Worm (Caenorhabditis elegans) whole organism, late embryonic: ENCODE measurements around the gene srh-258.

Experiments
- C08G9.2 ChIP-seq: sonication (generic microtip); optimal IDR thresholded peaks from 2 replicates; lab custom pipeline; 2016; ENCODE audit warnings: mild to moderate bottlenecking, missing genetic modification characterization, moderate library complexity, missing compliant biosample characterization
- K09A11.1 ChIP-seq: sonication (generic microtip); optimal IDR thresholded peaks from 2 replicates; lab custom pipeline; 2017; ENCODE audit warnings: antibody characterized with exemption, mild to moderate bottlenecking, missing genetic modification characterization, missing compliant biosample characterization; ENCODE audit not compliant: insufficient read depth
- T23F11.4 ChIP-seq: fragments of 200-800 bp; sonication (Bioruptor generic); optimal IDR thresholded peaks from 2 replicates; lab custom pipeline; 2018; ENCODE audit warnings: mild to moderate bottlenecking, missing genetic modification characterization, missing compliant biosample characterization
- ceh-14 ChIP-seq: sonication (generic microtip); optimal IDR thresholded peaks from 2 replicates; lab custom pipeline; 2016; ENCODE audit warnings: missing genotype, missing genetic modification characterization, missing compliant biosample characterization
- ceh-19 ChIP-seq: fragments of 200-800 bp; sonication (Bioruptor generic); optimal IDR thresholded peaks from 2 replicates; lab custom pipeline; 2018; ENCODE audit warnings: mild to moderate bottlenecking, missing genetic modification characterization, missing compliant biosample characterization
- ceh-2 ChIP-seq: sonication (generic microtip); optimal IDR thresholded peaks from 2 replicates; lab custom pipeline; 2016; ENCODE audit warnings: missing genotype, missing genetic modification characterization, missing compliant biosample characterization
- ceh-22 ChIP-seq: sonication (generic microtip); optimal IDR thresholded peaks from 2 replicates; lab custom pipeline; 2017; ENCODE audit warnings: missing biosample characterization, missing genetic modification characterization
- ceh-30 ChIP-seq: fragments of 150-350 bp; optimal IDR thresholded peaks from 2 replicates; lab custom pipeline; 2014; ENCODE audit warnings: missing biosample characterization, missing genetic modification characterization
- ceh-45 ChIP-seq: fragments of 200-800 bp; sonication (Bioruptor generic); IDR thresholded peaks from 2 replicates; pipeline ENCODE4 v1.3.6; 2022; ENCODE audit warnings: missing genetic modification reagents, missing genetic modification characterization, missing compliant biosample characterization
- ceh-48 ChIP-seq: sonication (generic microtip); optimal IDR thresholded peaks from 2 replicates; lab custom pipeline; 2016; ENCODE audit warnings: missing genetic modification characterization, inconsistent platforms, missing compliant biosample characterization
- che-1 ChIP-seq: sonication (generic microtip); optimal IDR thresholded peaks from 2 replicates; lab custom pipeline; 2016; ENCODE audit warnings: mild to moderate bottlenecking, missing genetic modification characterization, missing compliant biosample characterization
- dve-1 ChIP-seq: sonication (generic microtip); optimal IDR thresholded peaks from 2 replicates; lab custom pipeline; 2017; ENCODE audit warnings: antibody characterized with exemption, mild to moderate bottlenecking, missing genetic modification characterization, missing compliant biosample characterization
- elt-2 ChIP-seq: sonication (generic microtip); optimal IDR thresholded peaks from 2 replicates; lab custom pipeline; 2016; ENCODE audit warnings: missing genetic modification reagents, missing genetic modification characterization, missing compliant biosample characterization
- ets-4 ChIP-seq: sonication (generic microtip); optimal IDR thresholded peaks from 2 replicates; lab custom pipeline; 2016; ENCODE audit warnings: missing genetic modification characterization, missing compliant biosample characterization
- eyg-1 ChIP-seq: sonication (generic microtip); optimal IDR thresholded peaks from 2 replicates; lab custom pipeline; 2016; ENCODE audit warnings: missing genotype, missing genetic modification characterization, missing compliant biosample characterization
- fkh-10 ChIP-seq: fragments of 150-350 bp; optimal IDR thresholded peaks from 2 replicates; lab custom pipeline; 2014; ENCODE audit warnings: missing biosample characterization, missing genetic modification reagents, missing genetic modification characterization
- fkh-6 ChIP-seq: sonication (generic microtip); optimal IDR thresholded peaks from 2 replicates; lab custom pipeline; 2016; ENCODE audit warnings: missing genetic modification characterization, missing compliant biosample characterization
- hlh-30 ChIP-seq: sonication (generic microtip); optimal IDR thresholded peaks from 2 replicates; lab custom pipeline; 2017; ENCODE audit warnings: antibody characterized with exemption, missing genetic modification characterization, missing compliant biosample characterization; ENCODE audit not compliant: insufficient read depth
- hlh-6 ChIP-seq: sonication (generic microtip); optimal IDR thresholded peaks from 2 replicates; lab custom pipeline; 2016; ENCODE audit warnings: missing genotype, missing genetic modification characterization, missing compliant biosample characterization
- lim-6 ChIP-seq: sonication (generic microtip); optimal IDR thresholded peaks from 2 replicates; lab custom pipeline; 2016; ENCODE audit warnings: missing genetic modification characterization, missing compliant biosample characterization
- lin-11 ChIP-seq: fragments of 200-800 bp; sonication (Bioruptor generic); optimal IDR thresholded peaks from 2 replicates; lab custom pipeline; 2018; ENCODE audit warnings: mild to moderate bottlenecking, missing genetic modification characterization, missing compliant biosample characterization
- madf-2 ChIP-seq: sonication (generic microtip); optimal IDR thresholded peaks from 2 replicates; lab custom pipeline; 2017; ENCODE audit warnings: missing genetic modification characterization, missing compliant biosample characterization
- mec-3 ChIP-seq: sonication (generic microtip); optimal IDR thresholded peaks from 2 replicates; lab custom pipeline; 2016; ENCODE audit warnings: borderline replicate concordance, missing genetic modification characterization, missing compliant biosample characterization
- nfya-1 ChIP-seq: sonication (generic microtip); optimal IDR thresholded peaks from 2 replicates; lab custom pipeline; 2017; ENCODE audit warnings: missing genetic modification characterization, mild to moderate bottlenecking, missing compliant biosample characterization, antibody characterized with exemption, moderate library complexity
- nhr-11 ChIP-seq: fragments of 150-350 bp; optimal IDR thresholded peaks from 2 replicates; lab custom pipeline; 2014; ENCODE audit warnings: missing biosample characterization, missing genetic modification characterization
- npax-4 ChIP-seq: sonication (generic microtip); optimal IDR thresholded peaks from 2 replicates; lab custom pipeline; 2016; ENCODE audit warnings: missing genetic modification characterization, missing compliant biosample characterization
- odd-2 ChIP-seq: sonication (generic microtip); optimal IDR thresholded peaks from 2 replicates; lab custom pipeline; 2017; ENCODE audit warnings: antibody characterized with exemption, mild to moderate bottlenecking, missing genetic modification characterization, missing compliant biosample characterization
- pax-1 ChIP-seq: fragments of 150-350 bp; optimal IDR thresholded peaks from 2 replicates; lab custom pipeline; 2014; ENCODE audit warnings: missing biosample characterization, missing genetic modification characterization
- pha-2 ChIP-seq: sonication (generic microtip); optimal IDR thresholded peaks from 2 replicates; lab custom pipeline; 2017; ENCODE audit warnings: mild to moderate bottlenecking, missing genetic modification characterization, missing compliant biosample characterization
- ref-2 ChIP-seq: sonication (generic microtip); optimal IDR thresholded peaks from 2 replicates; lab custom pipeline; 2016; ENCODE audit warnings: missing genetic modification characterization, missing compliant biosample characterization
- sdc-2 ChIP-seq: sonication (generic microtip); optimal IDR thresholded peaks from 2 replicates; lab custom pipeline; 2016; ENCODE audit warnings: missing genotype, missing genetic modification characterization, missing compliant biosample characterization
- sox-2 ChIP-seq: fragments of 200-800 bp; sonication (Bioruptor generic); IDR thresholded peaks from 2 replicates; pipeline ENCODE4 v1.3.6; 2022; ENCODE audit warnings: missing genetic modification reagents, missing genetic modification characterization, missing compliant biosample characterization
- sox-4 ChIP-seq: sonication (generic microtip); optimal IDR thresholded peaks from 2 replicates; lab custom pipeline; 2017; ENCODE audit warnings: mild to moderate bottlenecking, missing genetic modification characterization, inconsistent platforms, missing compliant biosample characterization
- tbx-2 ChIP-seq: sonication (generic microtip); optimal IDR thresholded peaks from 2 replicates; lab custom pipeline; 2016; ENCODE audit warnings: missing genetic modification characterization, missing compliant biosample characterization
- tbx-7 ChIP-seq: sonication (generic microtip); optimal IDR thresholded peaks from 2 replicates; lab custom pipeline; 2016; ENCODE audit warnings: missing genotype, missing genetic modification characterization, missing compliant biosample characterization
- ttx-3 ChIP-seq: sonication (generic microtip); optimal IDR thresholded peaks from 2 replicates; lab custom pipeline; 2016; ENCODE audit warnings: missing genetic modification reagents, missing genetic modification characterization, missing compliant biosample characterization
- unc-3 ChIP-seq, 2 experiments: fragments of 200-800 bp in 1 of 2; sonication (Bioruptor generic) in 1 of 2; sonication (generic microtip) in 1 of 2; conservative IDR thresholded peaks in 1 of 2; optimal IDR thresholded peaks in 1 of 2; 2 replicates each; pipeline versions ENCODE4 v1.3.6 to Lab custom; 2016 to 2022; ENCODE audit warnings: missing compliant biosample characterization in 2 of 2, missing genetic modification characterization in 2 of 2, missing genetic modification reagents in 1 of 2
- unc-42 ChIP-seq: sonication (generic microtip); optimal IDR thresholded peaks from 2 replicates; lab custom pipeline; 2016; ENCODE audit warnings: missing genotype, missing genetic modification characterization, missing compliant biosample characterization
- unc-55 ChIP-seq: sonication (generic microtip); optimal IDR thresholded peaks from 2 replicates; lab custom pipeline; 2017; ENCODE audit warnings: missing biosample characterization, missing genetic modification reagents, missing genetic modification characterization
- unc-86 ChIP-seq: sonication (generic microtip); optimal IDR thresholded peaks from 2 replicates; lab custom pipeline; 2016; ENCODE audit warnings: missing genetic modification characterization, missing compliant biosample characterization
- ztf-16 ChIP-seq: sonication (generic microtip); optimal IDR thresholded peaks from 2 replicates; lab custom pipeline; 2017; ENCODE audit warnings: missing genetic modification characterization, missing compliant biosample characterization

The srh-258 gene

DNA sequence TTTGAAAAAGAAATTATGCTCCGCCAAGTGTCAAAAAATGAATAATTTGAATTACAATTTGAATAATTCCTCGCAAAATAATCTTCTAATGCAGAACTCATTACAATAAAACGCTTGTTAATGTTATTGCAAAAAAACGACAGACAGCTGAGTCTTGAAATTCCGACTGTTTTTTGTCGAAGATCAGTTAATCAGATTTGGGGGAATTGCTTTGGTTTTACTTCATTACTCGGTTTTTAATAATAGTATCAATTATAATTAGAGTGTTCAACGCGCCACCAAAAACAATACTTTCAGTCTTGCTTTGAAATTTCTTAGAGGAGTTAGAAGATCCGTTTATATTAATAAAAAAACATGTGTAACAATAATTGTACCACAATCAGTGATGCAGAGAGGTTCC, 27.1 kb upstream of the srh-258 start, which contains the start of gene srh-122:
Gene srh-122, minus strand, starts transcription at position 101 of the 400 bp plus-strand sequence.
- TF ChIP-seq tbx-2 (tag; lab: Kevin White, UChicago) (no peak), T23F11.4 (GFP tag; lab: Kevin White, UChicago) (no peak), mec-3 (tag; lab: Kevin White, UChicago) (no peak), hlh-30 (tag; lab: Kevin White, UChicago) (no peak), dve-1 (tag; lab: Kevin White, UChicago) (no peak), nfya-1 (tag; lab: Kevin White, UChicago) (no peak), hlh-6 (tag; lab: Kevin White, UChicago) (no peak), ttx-3 (tag; lab: Kevin White, UChicago) (no peak), fkh-6 (tag; lab: Kevin White, UChicago) (no peak), ets-4 (no peak), ceh-48 (tag; lab: Kevin White, UChicago) (no peak), odd-2 (tag; lab: Kevin White, UChicago) (no peak), ceh-2 (no peak), lin-11 (tag; lab: Kevin White, UChicago) (no peak), sox-2 (GFP tag; lab: Robert Waterston, UW) (no peak)

ce11 chrV:15379817-15380216, 25.1 kb upstream of the srh-258 start, which contains the start of gene srh-251:
TSS of gene srh-251 (minus strand) at chrV:15379917.
- TF ChIP-seq pha-2 (tag; lab: Kevin White, UChicago), result no peak
- no peak for TF ChIP-seq mec-3 (tag; lab: Kevin White, UChicago)
- TF ChIP-seq ceh-19 (GFP tag; lab: Kevin White, UChicago), result no peak
- no peak for TF ChIP-seq tbx-2 (tag; lab: Kevin White, UChicago)
- TF ChIP-seq nhr-11 (tag; lab: Kevin White, UChicago), result no peak
- TF ChIP-seq ceh-45 (GFP tag; lab: Robert Waterston, UW), result no peak
- no peak for TF ChIP-seq ztf-16 (tag; lab: Kevin White, UChicago)
- no peak for TF ChIP-seq ceh-30 (tag; lab: Kevin White, UChicago)
- no peak for TF ChIP-seq sox-2 (GFP tag; lab: Robert Waterston, UW)
- TF ChIP-seq pax-1 (tag; lab: Kevin White, UChicago), result no peak
- no peak for TF ChIP-seq sdc-2 (tag; lab: Kevin White, UChicago)
- TF ChIP-seq ref-2 (tag; lab: Kevin White, UChicago), result no peak

ce11 chrV:15380857-15381256, 24.1 kb upstream of the srh-258 start, which contains the start of gene dhs-23:
TSS of gene dhs-23 (plus strand) at chrV:15381219.
- TF ChIP-seq dve-1 (tag; lab: Kevin White, UChicago) (no peak), odd-2 (tag; lab: Kevin White, UChicago) (no peak), K09A11.1 (tag; lab: Kevin White, UChicago) (no peak), ztf-16 (tag; lab: Kevin White, UChicago) (no peak), eyg-1 (tag; lab: Kevin White, UChicago) (no peak), ceh-48 (tag; lab: Kevin White, UChicago) (no peak)

- TF ChIP-seq unc-55 (GFP tag; lab: Kevin White, UChicago) (no peak), unc-42 (tag; lab: Kevin White, UChicago) (no peak), unc-86 (tag; lab: Kevin White, UChicago) (no peak), ceh-30 (tag; lab: Kevin White, UChicago) (no peak)
- TF ChIP-seq, all 69 proteins: peak for 0
These were observed 21.2 kb upstream of the srh-258 start, which contains the start of gene str-88 for ce11 chrV:15383739-15384138. TSS of gene str-88 (minus strand) at chrV:15383839.

DNA sequence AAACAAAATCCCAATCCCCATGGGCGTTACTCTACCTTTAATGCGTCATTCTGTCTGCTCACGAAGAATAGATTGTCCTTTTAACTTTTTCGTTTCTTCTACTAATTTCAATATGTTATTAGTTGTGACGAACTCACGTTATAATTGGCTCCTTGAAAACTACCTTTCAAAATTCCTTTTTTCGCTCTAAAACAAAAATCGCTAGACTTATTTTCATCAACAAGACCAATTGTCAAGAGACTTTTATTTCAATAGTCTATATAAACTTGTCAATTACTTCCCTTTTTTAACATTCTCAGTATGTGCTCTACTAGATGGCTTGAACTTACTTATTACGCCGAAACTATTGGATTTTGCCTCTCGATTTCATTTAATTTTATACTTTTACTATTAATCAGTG, 20.2 kb upstream of the srh-258 start, which contains the start of gene str-102:
Gene str-102, plus strand, starts transcription at position 301 of the 400 bp plus-strand sequence.
- no peak for TF ChIP-seq npax-4
- no peak for TF ChIP-seq sox-4 (tag; lab: Kevin White, UChicago)
- TF ChIP-seq fkh-10 (GFP tag; lab: Kevin White, UChicago), result no peak
- TF ChIP-seq pha-2 (tag; lab: Kevin White, UChicago), result no peak
- TF ChIP-seq unc-3 (GFP tag; conservative IDR thresholded peaks at IDR 0.05; lab: Robert Waterston, UW), result no peak
- no peak for TF ChIP-seq unc-3 (tag; optimal IDR thresholded peaks at IDR 0.05; lab: Kevin White, UChicago)
- TF ChIP-seq ztf-16 (tag; lab: Kevin White, UChicago), result no peak
- TF ChIP-seq C08G9.2, result no peak
- no peak for TF ChIP-seq tbx-7 (tag; lab: Kevin White, UChicago)
- TF ChIP-seq ceh-14 (tag; lab: Kevin White, UChicago), result no peak
- TF ChIP-seq unc-86 (tag; lab: Kevin White, UChicago), result no peak
- no peak for TF ChIP-seq ceh-22 (tag; lab: Kevin White, UChicago)
- no peak for TF ChIP-seq elt-2 (tag; lab: Kevin White, UChicago)
- TF ChIP-seq che-1 (tag; lab: Kevin White, UChicago), result no peak
- no peak for TF ChIP-seq lim-6 (tag; lab: Kevin White, UChicago)
- TF ChIP-seq eyg-1 (tag; lab: Kevin White, UChicago), result no peak
- TF ChIP-seq hlh-6 (tag; lab: Kevin White, UChicago), result no peak
- no peak for TF ChIP-seq madf-2
